Worm (Caenorhabditis elegans) whole organism, L4 larva: ENCODE measurements around the gene Y37D8A.19.

Experiments used
- D1046.2 ChIP-seq: fragments of 200-800 bp; sonication (Bioruptor generic); IDR thresholded peaks from 2 replicates; pipeline ENCODE4 v1.3.6; 2022; ENCODE audit warnings: missing genetic modification characterization, missing compliant biosample characterization
- F26F4.8 ChIP-seq: fragments of 200-800 bp; sonication (Bioruptor generic); conservative IDR thresholded peaks from 2 replicates; pipeline ENCODE4 v1.3.6; 2022; ENCODE audit warnings: missing genetic modification characterization, missing compliant biosample characterization
- F49E8.2 ChIP-seq: sonication (generic microtip); optimal IDR thresholded peaks from 2 replicates; lab custom pipeline; 2016; ENCODE audit warnings: missing compliant biosample characterization, mild to moderate bottlenecking, missing genetic modification characterization, borderline replicate concordance
- T26A8.4 ChIP-seq: fragments of 200-800 bp; sonication (Bioruptor generic); IDR thresholded peaks from 2 replicates; pipeline ENCODE4 v1.3.6; 2022; ENCODE audit warnings: missing genetic modification characterization, missing compliant biosample characterization
- Y105C5A.15 ChIP-seq: fragments of 200-800 bp; sonication (Bioruptor generic); IDR thresholded peaks from 2 replicates; pipeline ENCODE4 v1.3.6; 2022; ENCODE audit warnings: missing genetic modification characterization, missing compliant biosample characterization
- Y5F2A.4 ChIP-seq: fragments of 200-800 bp; sonication (Bioruptor generic); optimal IDR thresholded peaks from 2 replicates; lab custom pipeline; 2018; ENCODE audit warnings: mild to moderate bottlenecking, missing genetic modification characterization, missing compliant biosample characterization
- Y75B8A.6 ChIP-seq: fragments of 200-800 bp; sonication (Bioruptor generic); IDR thresholded peaks from 2 replicates; pipeline ENCODE4 v1.3.6; 2022; ENCODE audit warnings: missing genetic modification reagents, missing genetic modification characterization, missing compliant biosample characterization
- ceh-28 ChIP-seq: fragments of 150-350 bp; optimal IDR thresholded peaks from 2 replicates; lab custom pipeline; 2014; ENCODE audit warnings: missing biosample characterization, missing genetic modification reagents, missing genetic modification characterization
- ceh-32 ChIP-seq: sonication (generic microtip); optimal IDR thresholded peaks from 2 replicates; lab custom pipeline; 2016; ENCODE audit warnings: mild to moderate bottlenecking, missing genetic modification characterization, missing compliant biosample characterization; ENCODE audit not compliant: poor library complexity
- cey-2 ChIP-seq: sonication (generic microtip); optimal IDR thresholded peaks from 3 replicates; lab custom pipeline; 2017; ENCODE audit warnings: missing genetic modification characterization, mild to moderate bottlenecking, missing compliant biosample characterization, antibody characterized with exemption, borderline replicate concordance; ENCODE audit not compliant: insufficient read depth
- daf-12 ChIP-seq: fragments of 150-350 bp; optimal IDR thresholded peaks from 2 replicates; lab custom pipeline; 2014; ENCODE audit warnings: missing biosample characterization, missing genetic modification reagents, missing genetic modification characterization
- daf-16 ChIP-seq, 3 experiments: sonication (generic microtip); optimal IDR thresholded peaks; 2 replicates each; lab custom pipeline; 2016 to 2017; ENCODE audit warnings: missing genetic modification characterization in 3 of 3, missing genetic modification reagents in 3 of 3, mild to moderate bottlenecking in 2 of 3, missing compliant biosample characterization in 2 of 3, missing biosample characterization in 1 of 3, moderate library complexity in 1 of 3
- dmd-8 ChIP-seq: fragments of 200-800 bp; sonication (Bioruptor generic); IDR thresholded peaks from 2 replicates; pipeline ENCODE4 v1.3.6; 2022; ENCODE audit warnings: missing genetic modification characterization, missing compliant biosample characterization
- dmd-9 ChIP-seq: fragments of 200-800 bp; sonication (Bioruptor generic); IDR thresholded peaks from 2 replicates; pipeline ENCODE4 v1.3.6; 2022; ENCODE audit warnings: missing genetic modification reagents, missing genetic modification characterization, missing compliant biosample characterization
- egl-43 ChIP-seq: fragments of 200-800 bp; sonication (Bioruptor generic); IDR thresholded peaks from 2 replicates; pipeline ENCODE4 v1.3.6; 2022; ENCODE audit warnings: missing genetic modification reagents, missing genetic modification characterization, missing compliant biosample characterization
- fkh-10 ChIP-seq: fragments of 150-350 bp; optimal IDR thresholded peaks from 2 replicates; lab custom pipeline; 2014; ENCODE audit warnings: missing biosample characterization, missing genetic modification reagents, missing genetic modification characterization
- hlh-11 ChIP-seq: fragments of 200-800 bp; sonication (Bioruptor generic); optimal IDR thresholded peaks from 2 replicates; lab custom pipeline; 2018; ENCODE audit warnings: mild to moderate bottlenecking, missing genetic modification characterization, missing compliant biosample characterization
- hlh-30 ChIP-seq: sonication (generic microtip); optimal IDR thresholded peaks from 2 replicates; lab custom pipeline; 2017; ENCODE audit warnings: antibody characterized with exemption, mild to moderate bottlenecking, missing genetic modification characterization, missing compliant biosample characterization; ENCODE audit not compliant: insufficient read depth
- jun-1 ChIP-seq: fragments of 150-350 bp; optimal IDR thresholded peaks from 2 replicates; lab custom pipeline; 2014; ENCODE audit warnings: missing biosample characterization, missing genetic modification reagents, missing genetic modification characterization
- lim-7 ChIP-seq: fragments of 200-800 bp; sonication (Bioruptor generic); IDR thresholded peaks from 2 replicates; pipeline ENCODE4 v1.3.6; 2022; ENCODE audit warnings: missing genetic modification characterization, missing compliant biosample characterization
- lin-1 ChIP-seq: fragments of 200-800 bp; sonication (Bioruptor generic); IDR thresholded peaks from 2 replicates; pipeline ENCODE4 v1.3.6; 2022; ENCODE audit warnings: missing genetic modification reagents, missing genetic modification characterization, missing compliant biosample characterization
- lin-13 ChIP-seq: fragments of 150-350 bp; optimal IDR thresholded peaks from 2 replicates; lab custom pipeline; 2014; ENCODE audit warnings: missing biosample characterization, missing genetic modification reagents, missing genetic modification characterization
- lin-15B ChIP-seq: fragments of 150-350 bp; sonication (generic microtip); optimal IDR thresholded peaks from 3 replicates; lab custom pipeline; 2014; ENCODE audit warnings: missing biosample characterization, missing genetic modification characterization
- lin-29 ChIP-seq: fragments of 200-800 bp; sonication (Bioruptor generic); IDR thresholded peaks from 2 replicates; pipeline ENCODE4 v1.3.6; 2022; ENCODE audit warnings: missing genetic modification reagents, missing genetic modification characterization, missing compliant biosample characterization
- lin-38 ChIP-seq: fragments of 200-800 bp; sonication (Bioruptor generic); IDR thresholded peaks from 2 replicates; pipeline ENCODE4 v1.3.6; 2022; ENCODE audit warnings: missing genetic modification reagents, missing genetic modification characterization, missing compliant biosample characterization
- lir-3 ChIP-seq: sonication (generic microtip); optimal IDR thresholded peaks from 2 replicates; lab custom pipeline; 2016; ENCODE audit warnings: mild to moderate bottlenecking, missing genetic modification characterization, missing compliant biosample characterization
- madf-5 ChIP-seq, 2 experiments: fragments of 200-800 bp; sonication (Bioruptor generic); IDR thresholded peaks; 2 replicates each; pipeline ENCODE4 v1.3.6; 2022; ENCODE audit warnings: missing compliant biosample characterization in 2 of 2, missing genetic modification characterization in 2 of 2
- madf-9 ChIP-seq: fragments of 200-800 bp; sonication (Bioruptor generic); conservative IDR thresholded peaks from 2 replicates; pipeline ENCODE4 v1.3.6; 2022; ENCODE audit warnings: missing genetic modification reagents, missing genetic modification characterization, missing compliant biosample characterization
- mdl-1 ChIP-seq, 2 experiments: fragments of 150-350 bp in 1 of 2; sonication (generic microtip) in 1 of 2; optimal IDR thresholded peaks; 2 replicates each; lab custom pipeline; 2014 to 2017; ENCODE audit warnings: missing biosample characterization in 2 of 2, missing genetic modification characterization in 2 of 2
- mdt-29 ChIP-seq: fragments of 200-800 bp; sonication (Bioruptor generic); IDR thresholded peaks from 2 replicates; pipeline ENCODE4 v1.3.6; 2022; ENCODE audit warnings: missing genetic modification reagents, missing genetic modification characterization, missing compliant biosample characterization
- mes-2 ChIP-seq: sonication (generic microtip); optimal IDR thresholded peaks from 2 replicates; lab custom pipeline; 2016; ENCODE audit warnings: missing genotype, mild to moderate bottlenecking, missing genetic modification characterization, missing compliant biosample characterization; ENCODE audit not compliant: poor library complexity, severe bottlenecking
- nhr-111 ChIP-seq: fragments of 200-800 bp; sonication (Bioruptor generic); optimal IDR thresholded peaks from 2 replicates; lab custom pipeline; 2018; ENCODE audit warnings: mild to moderate bottlenecking, missing genetic modification characterization, missing compliant biosample characterization
- nhr-237 ChIP-seq: sonication (generic microtip); optimal IDR thresholded peaks from 2 replicates; lab custom pipeline; 2017; ENCODE audit warnings: missing biosample characterization, missing genetic modification characterization
- nhr-42 ChIP-seq: fragments of 200-800 bp; sonication (Bioruptor generic); IDR thresholded peaks from 2 replicates; pipeline ENCODE4 v1.3.6; 2022; ENCODE audit warnings: missing genetic modification characterization, missing compliant biosample characterization
- nhr-48 ChIP-seq: sonication (generic microtip); optimal IDR thresholded peaks from 2 replicates; lab custom pipeline; 2016; ENCODE audit warnings: mild to moderate bottlenecking, missing genetic modification characterization, missing compliant biosample characterization
- nhr-77 ChIP-seq: fragments of 150-350 bp; optimal IDR thresholded peaks from 2 replicates; lab custom pipeline; 2014; ENCODE audit warnings: missing biosample characterization, missing genetic modification characterization
- pqm-1 ChIP-seq: sonication (generic microtip); optimal IDR thresholded peaks from 2 replicates; lab custom pipeline; 2017; ENCODE audit warnings: missing biosample characterization, missing genetic modification characterization
- sdz-12 ChIP-seq: fragments of 200-800 bp; sonication (Bioruptor generic); optimal IDR thresholded peaks from 2 replicates; lab custom pipeline; 2018; ENCODE audit warnings: mild to moderate bottlenecking, missing genetic modification characterization, missing compliant biosample characterization
- snpc-4 ChIP-seq: fragments of 150-350 bp; optimal IDR thresholded peaks from 2 replicates; lab custom pipeline; 2014; ENCODE audit warnings: missing biosample characterization, missing genetic modification characterization
- spr-1 ChIP-seq: sonication (generic microtip); optimal IDR thresholded peaks from 2 replicates; lab custom pipeline; 2016; ENCODE audit warnings: mild to moderate bottlenecking, missing genetic modification characterization, missing compliant biosample characterization
- tra-1 ChIP-seq: fragments of 200-800 bp; sonication (Bioruptor generic); IDR thresholded peaks from 2 replicates; pipeline ENCODE4 v1.3.6; 2022; ENCODE audit warnings: missing genetic modification reagents, missing genetic modification characterization, missing compliant biosample characterization
- unc-130 ChIP-seq: sonication (generic microtip); optimal IDR thresholded peaks from 2 replicates; lab custom pipeline; 2016; ENCODE audit warnings: missing genetic modification reagents, missing genetic modification characterization, missing compliant biosample characterization
- unc-62 ChIP-seq, 3 experiments: fragments of 150-350 bp in 1 of 3; sonication (generic microtip); optimal IDR thresholded peaks in 2 of 3; peaks in 1 of 3; 1 replicate in 1 of 3; 2 replicates in 2 of 3; lab custom pipeline; 2014 to 2017; ENCODE audit warnings: missing biosample characterization in 3 of 3, missing genetic modification characterization in 3 of 3, missing genetic modification reagents in 3 of 3, missing genotype in 1 of 3
- vab-7 ChIP-seq: fragments of 200-800 bp; sonication (Bioruptor generic); IDR thresholded peaks from 2 replicates; pipeline ENCODE4 v1.3.6; 2022; ENCODE audit warnings: missing genetic modification reagents, missing genetic modification characterization, missing compliant biosample characterization
- zag-1 ChIP-seq: fragments of 150-350 bp; optimal IDR thresholded peaks from 2 replicates; lab custom pipeline; 2014; ENCODE audit warnings: missing biosample characterization, missing genetic modification characterization
- zip-2 ChIP-seq: fragments of 150-350 bp; optimal IDR thresholded peaks from 2 replicates; lab custom pipeline; 2014; ENCODE audit warnings: missing biosample characterization, missing genetic modification characterization
- ztf-11 ChIP-seq: fragments of 150-350 bp; optimal IDR thresholded peaks from 2 replicates; lab custom pipeline; 2014; ENCODE audit warnings: missing biosample characterization, missing genetic modification characterization

Y37D8A.19 gene

ce11 chrIII:12978473-12979174, 49.0 kb downstream of the Y37D8A.19 start, which contains the start of the genes ubq-2 and frg-1 (continued):
- TF ChIP-seq nhr-48 (tag; lab: Kevin White, UChicago) (peak; percentile 1), Y75B8A.6 (no peak), ceh-28 (tag; lab: Kevin White, UChicago) (no peak), ceh-32 (tag; lab: Kevin White, UChicago) (no peak), cey-2 (tag; lab: Kevin White, UChicago) (no peak), spr-1 (tag; lab: Kevin White, UChicago) (peak; percentile 69), unc-130 (GFP tag; lab: Kevin White, UChicago) (peak; percentile 43), jun-1 (tag; lab: Kevin White, UChicago) (no peak), mdl-1 (tag; optimal IDR thresholded peaks at IDR 0.05; lab: Kevin White, UChicago) (peak in 1 of 2 experiments; percentile 32), sdz-12 (GFP tag; lab: Kevin White, UChicago) (no peak), nhr-77 (tag; lab: Kevin White, UChicago) (peak; percentile 59), mdt-29 (peak; percentile 57; the same call in 1 of the 2 replicates), Y5F2A.4 (GFP tag; lab: Kevin White, UChicago) (no peak), hlh-11 (tag; lab: Kevin White, UChicago) (peak; percentile 77), tra-1 (no peak; the same call in 1 of the 2 replicates), daf-16 (GFP tag; optimal IDR thresholded peaks at IDR 0.05; lab: Kevin White, UChicago) (no peak), daf-16 (tag; optimal IDR thresholded peaks at IDR 0.05; lab: Kevin White, UChicago) (no peak), nhr-42 (GFP tag; lab: Robert Waterston, UW) (0 out of 2 replicates have a peak, but pooled peaks have one; percentile 38), dmd-8 (no peak), nhr-237 (tag; lab: Kevin White, UChicago) (no peak), unc-62 (GFP tag; optimal IDR thresholded peaks at IDR 0.05 in 1 of 2; lab: Kevin White, UChicago) (peak in 1 of 2 experiments; percentile 57), unc-62 (tag; optimal IDR thresholded peaks at IDR 0.05; lab: Kevin White, UChicago) (no peak), D1046.2 (no peak), lin-1 (GFP tag; lab: Robert Waterston, UW) (0 out of 2 replicates have a peak, but pooled peaks have one; percentile 44), hlh-30 (tag; lab: Kevin White, UChicago) (peak; percentile 74), zip-2 (tag; lab: Kevin White, UChicago) (peak; percentile 2), lin-15B (no peak), lin-38 (peak; percentile 88), Y105C5A.15 (GFP tag; lab: Robert Waterston, UW) (no peak), vab-7 (no peak), lin-29 (GFP tag; lab: Robert Waterston, UW) (no peak), daf-12 (no peak), T26A8.4 (GFP tag; lab: Robert Waterston, UW) (peak; percentile 77), fkh-10 (GFP tag; lab: Kevin White, UChicago) (no peak), F49E8.2 (peak; percentile 76), lim-7 (GFP tag; lab: Robert Waterston, UW) (no peak), pqm-1 (no peak), madf-9 (GFP tag; lab: Robert Waterston, UW) (no peak), dmd-9 (GFP tag; lab: Robert Waterston, UW) (no peak), nhr-111 (GFP tag; lab: Kevin White, UChicago) (no peak)

ce11 chrIII:12980770-12981169, 51.1 kb downstream of the Y37D8A.19 start, which contains the start of gene ZK1010.4:
TSS of gene ZK1010.4 (plus strand) at chrIII:12981070.
- TF ChIP-seq dmd-9 (GFP tag; lab: Robert Waterston, UW), result no peak
- TF ChIP-seq mes-2, result no peak
- TF ChIP-seq ztf-11 (tag; lab: Kevin White, UChicago), result no peak
- no peak for TF ChIP-seq unc-130 (GFP tag; lab: Kevin White, UChicago)
- TF ChIP-seq snpc-4 (tag; lab: Kevin White, UChicago), result no peak
- no peak for TF ChIP-seq egl-43 (GFP tag; lab: Robert Waterston, UW)
- no peak for TF ChIP-seq madf-5 (GFP tag; IDR thresholded peaks at IDR 0.05; lab: Robert Waterston, UW)
- TF ChIP-seq lin-13, result no peak
- TF ChIP-seq F26F4.8, result no peak
- no peak for TF ChIP-seq lir-3
- TF ChIP-seq zag-1, result no peak
- TF ChIP-seq, all 104 proteins: peak for 0
